Worm (Caenorhabditis elegans) whole organism, L4/young adult: Measurements from ENCODE around the gene srd-18.

Experiments used
- W03F9.2 ChIP-seq: fragments of 150-350 bp; optimal IDR thresholded peaks from 2 replicates; lab custom pipeline; 2014; ENCODE audit warnings: missing biosample characterization, missing genetic modification characterization
- dao-5 ChIP-seq: sonication (generic microtip); optimal IDR thresholded peaks from 2 replicates; lab custom pipeline; 2016; ENCODE audit warnings: missing genotype, missing genetic modification characterization, moderate library complexity, missing compliant biosample characterization
- him-1 ChIP-seq: sonication (generic microtip); optimal IDR thresholded peaks from 2 replicates; lab custom pipeline; 2016; ENCODE audit warnings: missing genotype, missing genetic modification reagents, missing genetic modification characterization, missing compliant biosample characterization

ce11 chrV:13409089-13409488, 17.6 kb downstream of the srd-18 start:
- TF ChIP-seq dao-5 (tag; lab: Kevin White, UChicago) (no peak), W03F9.2 (no peak), him-1 (no peak)
